Fruit fly (Drosophila melanogaster): ENCODE results near the gene cpo.

Gene cpo

dm6 chr3R:18049272-18050015 is 129.8 kb downstream of the cpo start (continued):
- no peak for TF ChIP-seq HLH3B (GFP tag; IDR thresholded peaks at IDR 0.05)
- peak; percentile 9 for TF ChIP-seq gcm2 (GFP tag; optimal IDR thresholded peaks at IDR 0.05)
- TF ChIP-seq tap (tag; optimal IDR thresholded peaks at IDR 0.05): peak; percentile 56
- peak; percentile 20 for TF ChIP-seq CG5180 (GFP tag; optimal IDR thresholded peaks at IDR 0.05)
- TF ChIP-seq Camta (GFP tag; optimal IDR thresholded peaks at IDR 0.05): peak; percentile 9
- peak in 1 of 3 experiments; percentile 89 for TF ChIP-seq lola (GFP tag; optimal IDR thresholded peaks at IDR 0.05)
- TF ChIP-seq CG10462 (GFP tag; optimal IDR thresholded peaks at IDR 0.05): peak; percentile 61
- TF ChIP-seq CG6813 (GFP tag; optimal IDR thresholded peaks at IDR 0.05): peak; percentile 39
- peak; percentile 26; the same call in 1 of the 2 replicates for TF ChIP-seq H2.0 (GFP tag; IDR thresholded peaks at IDR 0.05)
- TF ChIP-seq BEAF-32 (GFP tag; optimal IDR thresholded peaks at IDR 0.05): no peak
- TF ChIP-seq gfzf (GFP tag; optimal IDR thresholded peaks at IDR 0.05): no peak
- TF ChIP-seq Bgb (GFP tag; IDR thresholded peaks at IDR 0.05; ENCODE audit: partially characterized antibody): no peak
- no peak for TF ChIP-seq tna (GFP tag; IDR thresholded peaks at IDR 0.05; ENCODE audit: partially characterized antibody)
- 0 out of 2 replicates have a peak, but pooled peaks have one; percentile 10 for TF ChIP-seq Scr (GFP tag; IDR thresholded peaks at IDR 0.05; ENCODE audit: partially characterized antibody)
- peak; percentile 68 for TF ChIP-seq dysf (GFP tag; IDR thresholded peaks at IDR 0.05)
- TF ChIP-seq CG15601 (tag; optimal IDR thresholded peaks at IDR 0.05): peak; percentile 55
- no peak for TF ChIP-seq her (GFP tag; optimal IDR thresholded peaks at IDR 0.05)
- no peak for TF ChIP-seq CG14441 (GFP tag; IDR thresholded peaks at IDR 0.05)
- peak; percentile 38 for TF ChIP-seq CG4404 (GFP tag; IDR thresholded peaks at IDR 0.05)
- peak; percentile 62 for TF ChIP-seq D19A (tag; optimal IDR thresholded peaks at IDR 0.05)
- TF ChIP-seq Dip3 (GFP tag; optimal IDR thresholded peaks at IDR 0.05): no peak
- peak; percentile 75 for TF ChIP-seq CG4424 (GFP tag; optimal IDR thresholded peaks at IDR 0.05)
- TF ChIP-seq trh (GFP tag; optimal IDR thresholded peaks at IDR 0.05): peak; percentile 36
- TF ChIP-seq CG8089 (GFP tag; optimal IDR thresholded peaks at IDR 0.05): no peak
- no peak for TF ChIP-seq Doc2 (GFP tag; IDR thresholded peaks at IDR 0.05)
- no peak for TF ChIP-seq sob (GFP tag; IDR thresholded peaks at IDR 0.05)
- TF ChIP-seq CG6854 (GFP tag; optimal IDR thresholded peaks at IDR 0.05): no peak
- TF ChIP-seq Hey (tag; optimal IDR thresholded peaks at IDR 0.05): no peak
- peak; percentile 66 for TF ChIP-seq CG2120 (GFP tag; optimal IDR thresholded peaks at IDR 0.05)
- peak; percentile 90 for TF ChIP-seq gem (tag; optimal IDR thresholded peaks at IDR 0.05)
- no peak for TF ChIP-seq CG12769 (tag; optimal IDR thresholded peaks at IDR 0.05)
- TF ChIP-seq CG1603 (tag; optimal IDR thresholded peaks at IDR 0.05): peak; percentile 42
- no peak for TF ChIP-seq Dip2 (GFP tag; IDR thresholded peaks at IDR 0.05)
- TF ChIP-seq Oaz (GFP tag; IDR thresholded peaks at IDR 0.05): no peak
- TF ChIP-seq CG15269 (tag; optimal IDR thresholded peaks at IDR 0.05): peak; percentile 76
- TF ChIP-seq CG12659 (GFP tag; optimal IDR thresholded peaks at IDR 0.05): peak; percentile 71
- no peak for TF ChIP-seq CTCF (GFP tag; optimal IDR thresholded peaks at IDR 0.05)
- no peak for TF ChIP-seq sc (optimal IDR thresholded peaks at IDR 0.05)
- peak; percentile 74 for TF ChIP-seq sc (GFP tag; optimal IDR thresholded peaks at IDR 0.05)
- TF ChIP-seq jing (GFP tag; optimal IDR thresholded peaks at IDR 0.05): peak; percentile 36
- TF ChIP-seq CG43689 (GFP tag; IDR thresholded peaks at IDR 0.05): no peak
- TF ChIP-seq tll (GFP tag; optimal IDR thresholded peaks at IDR 0.05): no peak
- TF ChIP-seq zen2 (GFP tag; IDR thresholded peaks at IDR 0.05; ENCODE audit: partially characterized antibody): no peak
- TF ChIP-seq CG7963 (GFP tag; IDR thresholded peaks at IDR 0.05; ENCODE audit: partially characterized antibody): no peak
- peak; percentile 24 for TF ChIP-seq sug (tag; optimal IDR thresholded peaks at IDR 0.05)
- TF ChIP-seq CG1233 (GFP tag; optimal IDR thresholded peaks at IDR 0.05): peak; percentile 44
- TF ChIP-seq trem (tag; optimal IDR thresholded peaks at IDR 0.05): peak; percentile 34
- peak; percentile 31 for TF ChIP-seq CG18011 (GFP tag; optimal IDR thresholded peaks at IDR 0.05)
- TF ChIP-seq Hmr (GFP tag; optimal IDR thresholded peaks at IDR 0.05): peak; percentile 55

Measured in whole organism, embryonic.